Worm (Caenorhabditis elegans) whole organism, late embryonic: ENCODE results near the gene hsp-17.

Experiments
- ama-1 ChIP-seq: fragments of 150-350 bp; optimal IDR thresholded peaks from 2 replicates; lab custom pipeline; 2014
- pqm-1 ChIP-seq: sonication (generic microtip); optimal IDR thresholded peaks from 2 replicates; lab custom pipeline; 2016; ENCODE audit warnings: missing genetic modification characterization, missing compliant biosample characterization

- TF ChIP-seq ama-1 (lab: Kevin White, UChicago) (no peak), pqm-1 (no peak)
Observed at ce11 chrV:8345436-8345835, 40.3 kb downstream of the hsp-17 start, which contains the start of gene C08D8.1.
